Fruit fly (Drosophila melanogaster) whole organism, larva: ENCODE results near the gene CG9213.

Experiments used
- noc ChIP-seq: fragments of 200-800 bp; sonication (Bioruptor generic); optimal IDR thresholded peaks from 3 replicates; lab custom pipeline; 2019; ENCODE audit warnings: missing biosample characterization, mild to moderate bottlenecking, missing genetic modification characterization, moderate library complexity

Gene CG9213

DNA sequence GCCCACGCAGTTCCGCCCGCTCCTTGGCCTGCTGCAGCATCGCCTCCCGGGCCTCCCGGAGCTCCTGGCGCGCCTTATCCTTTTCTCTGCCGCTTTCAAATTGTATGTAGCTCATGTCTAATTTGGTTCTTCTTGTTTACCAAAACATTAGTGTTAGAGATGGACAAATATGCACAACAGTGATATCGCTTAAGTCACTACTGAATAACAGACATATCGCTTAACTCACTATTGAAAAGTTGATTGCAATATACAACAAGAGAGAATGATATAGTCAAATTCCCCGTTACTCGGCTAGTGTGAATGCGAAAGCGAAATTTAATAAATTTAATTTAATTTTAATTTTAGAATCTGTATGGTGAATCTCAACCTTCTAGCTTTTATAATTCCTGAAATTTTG is at the start of gene CG9213:
CG9213 (minus strand) TSS at position 152 of the 400 bp plus-strand sequence.
- TF ChIP-seq noc (tag; lab: Kevin White, UChicago), result no peak

DNA sequence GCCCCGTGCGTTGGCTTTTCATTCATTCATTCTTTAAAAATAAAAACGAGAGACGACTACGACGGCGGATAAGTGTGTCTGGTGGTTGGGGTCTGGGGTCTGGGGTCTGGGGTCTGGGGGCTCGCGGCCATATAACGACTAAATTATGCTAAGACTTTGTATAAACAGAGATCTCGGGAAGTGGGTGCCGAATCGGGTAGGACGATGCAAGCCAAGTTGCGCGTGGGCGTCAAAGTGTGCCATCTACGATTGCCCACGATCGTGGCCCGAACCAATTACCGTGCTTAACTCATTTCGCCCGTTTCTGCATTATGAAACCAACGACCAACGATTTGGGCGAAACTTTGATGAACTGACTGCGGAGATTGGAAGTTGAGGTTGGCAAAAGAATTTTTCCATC is 49.5 kb upstream of the CG9213 start:
- TF ChIP-seq noc (tag; lab: Kevin White, UChicago), result no peak

DNA sequence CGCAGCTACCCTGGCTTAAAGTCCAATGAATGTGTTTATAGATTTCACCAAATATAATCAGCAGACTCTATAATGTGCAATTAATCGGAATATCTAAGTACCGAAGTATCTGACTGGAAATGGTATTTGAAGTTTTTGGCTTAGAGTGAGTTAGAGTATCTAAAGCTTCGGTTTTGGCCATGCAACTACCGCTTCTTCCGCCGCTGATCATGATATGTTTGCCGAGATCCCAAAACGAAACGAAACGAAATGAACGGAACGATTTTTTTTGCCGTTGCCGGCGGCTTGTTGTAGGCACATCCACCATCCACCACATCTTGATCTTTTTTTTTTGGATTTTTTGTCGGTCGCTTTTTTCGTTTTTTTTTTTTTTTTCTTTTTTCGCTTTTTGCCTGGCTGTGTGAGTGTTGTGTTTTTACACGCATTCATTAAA is 48.7 kb upstream of the CG9213 start:
- peak; percentile 63 for TF ChIP-seq noc (tag; lab: Kevin White, UChicago)

DNA sequence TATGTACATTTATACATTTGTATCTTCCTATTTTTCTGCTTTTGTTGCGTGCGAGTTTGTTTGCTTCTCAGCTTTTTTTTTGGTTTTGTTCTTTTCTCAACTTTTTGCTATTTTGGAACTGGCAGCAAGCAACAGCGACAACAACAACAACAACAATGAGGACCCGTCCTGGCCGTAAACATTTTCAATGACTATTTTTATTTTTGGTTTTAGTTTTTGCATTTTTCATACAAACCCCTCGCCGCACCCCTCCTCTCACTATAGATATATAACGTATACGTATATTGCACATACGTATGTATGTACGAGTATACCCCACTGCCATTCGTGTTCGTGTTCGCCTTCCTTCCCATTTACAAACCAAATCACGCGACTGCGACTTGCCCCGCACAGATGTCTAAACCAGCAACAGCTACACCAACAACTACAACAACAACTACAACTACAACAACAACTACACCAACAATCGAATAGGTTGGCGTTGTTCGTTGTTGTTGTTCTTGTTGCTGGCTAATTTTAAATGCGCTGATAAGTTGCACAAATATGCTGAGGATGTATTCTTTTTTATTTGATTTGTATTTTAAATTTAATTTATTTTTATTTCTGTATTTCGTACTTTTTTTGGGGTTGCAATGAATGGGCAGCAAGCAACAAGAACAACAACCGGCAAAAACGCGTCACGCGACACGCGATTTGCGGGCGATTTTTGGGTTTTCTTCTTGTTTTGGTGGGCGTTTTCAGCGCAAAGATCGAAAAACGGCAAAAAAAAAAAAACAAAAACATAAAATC is 46.3 kb upstream of the CG9213 start:
- TF ChIP-seq noc (tag; lab: Kevin White, UChicago), result no peak

DNA sequence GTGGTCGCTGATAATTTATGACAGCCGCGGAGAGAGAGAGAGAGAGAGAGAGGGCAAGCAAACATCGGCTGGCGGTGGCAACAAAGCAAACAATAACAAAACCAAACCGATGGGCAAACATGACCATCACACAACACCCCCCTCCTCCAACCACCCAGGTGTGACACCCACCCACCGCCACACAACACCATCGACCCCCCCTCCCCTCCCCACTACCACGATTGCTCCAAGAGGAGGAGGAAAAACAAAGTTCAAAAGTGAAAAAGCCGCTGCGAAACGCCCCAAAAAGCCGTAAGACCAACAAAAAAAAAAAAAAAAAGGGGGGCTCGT is 45.3 kb upstream of the CG9213 start:
- no peak for TF ChIP-seq noc (tag; lab: Kevin White, UChicago)

DNA sequence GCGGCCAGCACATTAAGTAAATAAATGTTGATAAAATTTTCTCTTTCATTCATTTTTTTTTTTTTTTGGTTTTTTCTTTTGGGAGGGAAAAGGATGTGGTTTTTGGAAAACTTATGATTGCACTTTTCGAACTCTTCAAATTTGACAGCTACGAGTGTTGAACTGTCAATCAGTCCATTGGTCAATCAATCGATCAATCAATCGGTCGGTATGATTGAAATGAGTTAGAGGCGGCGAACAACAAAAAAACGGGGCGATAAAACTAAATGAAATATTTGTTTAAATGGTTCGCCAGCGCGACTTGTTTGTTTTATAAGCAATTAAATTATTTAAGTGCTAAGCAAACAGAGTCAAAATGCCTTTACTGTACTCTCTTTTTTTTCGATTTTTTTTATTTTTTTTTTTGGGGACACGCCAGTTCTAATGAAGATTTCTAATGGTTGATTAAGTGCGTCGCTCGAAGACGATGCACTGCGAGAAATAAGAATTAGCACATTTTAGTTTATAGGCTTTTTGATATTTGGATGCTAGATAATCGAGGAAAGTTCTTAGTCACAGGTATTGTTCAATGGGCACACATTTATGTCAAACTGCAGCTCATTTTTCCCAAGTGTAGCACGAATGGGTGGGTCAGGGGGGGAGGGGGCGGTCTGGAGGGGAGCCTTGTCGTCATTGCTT is 44.8 kb upstream of the CG9213 start:
- TF ChIP-seq noc (tag; lab: Kevin White, UChicago), result peak; percentile 70

DNA sequence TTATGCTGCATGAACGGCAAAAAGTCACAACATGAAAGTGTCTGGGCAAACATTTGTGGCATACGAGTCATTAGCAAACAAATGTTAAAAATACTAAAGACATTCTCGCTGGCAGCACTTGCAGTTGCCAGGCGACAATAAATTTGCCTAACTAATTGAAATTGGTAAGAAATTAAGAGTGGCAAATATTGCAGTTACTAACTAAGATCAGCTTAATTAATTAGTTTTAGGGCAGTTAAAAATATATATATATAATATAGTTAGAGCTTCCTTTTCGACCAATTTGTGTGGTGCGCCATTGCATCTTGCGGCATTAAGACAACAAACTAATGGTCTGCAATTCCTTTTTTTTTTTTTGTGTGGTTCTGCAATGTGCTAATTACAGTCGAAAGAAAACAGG is 43.6 kb upstream of the CG9213 start:
- TF ChIP-seq noc (tag; lab: Kevin White, UChicago), result no peak

DNA sequence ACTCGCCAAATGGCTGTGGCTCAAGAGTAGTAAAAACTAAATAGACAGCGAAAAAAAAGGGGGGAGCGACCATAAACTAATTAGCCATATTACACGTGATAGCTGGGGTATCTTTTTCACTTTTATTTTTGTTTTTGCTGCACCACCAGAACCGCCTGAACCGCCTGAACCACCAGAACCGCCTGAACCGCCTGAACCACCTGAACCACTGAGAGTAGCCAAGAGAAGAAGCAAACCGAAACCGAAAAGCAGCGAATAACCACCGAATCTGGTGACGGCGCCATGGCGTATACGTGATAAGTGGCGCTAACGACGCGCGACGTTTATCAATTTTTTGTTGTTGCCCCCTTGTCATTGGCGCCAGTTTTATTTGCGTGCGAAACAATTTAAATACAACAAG is 42.2 kb upstream of the CG9213 start:
- TF ChIP-seq noc (tag; lab: Kevin White, UChicago), result no peak

DNA sequence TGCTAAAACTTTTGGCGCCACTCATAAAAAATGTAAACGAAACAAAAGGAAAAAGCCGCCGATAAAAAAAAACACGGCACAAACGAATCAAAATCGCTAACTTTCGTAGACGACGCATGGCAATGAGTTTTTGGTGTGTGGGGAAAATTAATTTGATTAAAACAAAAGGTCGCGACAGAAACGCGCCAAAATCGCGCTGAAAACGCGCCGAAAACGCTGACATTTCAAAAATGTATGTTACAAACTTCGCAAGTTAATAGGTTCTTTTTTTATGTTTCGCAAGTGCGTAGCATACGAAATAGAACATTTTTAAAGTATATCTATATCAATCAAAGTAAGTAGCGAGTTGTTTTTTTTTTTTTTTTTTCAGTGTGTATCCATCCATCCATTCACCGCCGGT is 41.7 kb upstream of the CG9213 start:
- no peak for TF ChIP-seq noc (tag; lab: Kevin White, UChicago)

DNA sequence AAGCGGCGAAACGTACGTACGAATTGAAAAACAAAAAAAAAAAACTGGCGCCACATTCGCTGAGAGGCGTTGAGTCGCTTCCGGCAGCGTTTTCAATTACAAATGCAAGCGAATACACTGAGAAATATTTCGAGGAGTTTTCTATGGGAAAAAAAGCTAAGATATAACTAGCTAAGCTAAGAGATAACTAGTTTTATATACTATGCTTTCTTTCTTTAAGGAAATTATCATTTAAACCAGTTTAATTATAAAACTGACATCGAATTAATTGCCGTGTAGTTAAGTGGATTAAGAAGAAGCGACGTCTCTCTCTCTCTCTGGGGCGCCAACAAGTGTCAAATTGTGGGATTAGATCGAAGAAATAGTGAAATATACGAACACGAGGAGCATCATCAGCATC is 41.1 kb upstream of the CG9213 start:
- TF ChIP-seq noc (tag; lab: Kevin White, UChicago), result peak; percentile 66

DNA sequence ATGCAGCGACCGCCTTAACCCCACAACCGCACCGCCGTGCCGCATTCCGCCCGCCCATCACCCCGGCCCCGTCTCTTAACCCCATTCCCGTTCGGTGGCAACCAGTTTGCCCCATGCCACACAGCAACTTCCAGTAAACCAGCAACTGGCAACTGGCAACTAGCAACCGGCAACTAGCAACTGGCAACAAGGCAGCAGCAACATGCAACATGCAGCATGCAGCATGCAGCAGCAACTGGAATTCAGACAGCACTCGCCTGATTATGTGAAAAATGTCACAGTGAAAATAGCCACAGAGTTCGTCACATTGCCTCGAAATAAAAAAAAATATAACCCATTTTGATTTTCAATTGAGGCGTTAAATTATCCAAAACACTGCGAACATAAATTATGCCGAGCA is 37.5 kb upstream of the CG9213 start:
- no peak for TF ChIP-seq noc (tag; lab: Kevin White, UChicago)

DNA sequence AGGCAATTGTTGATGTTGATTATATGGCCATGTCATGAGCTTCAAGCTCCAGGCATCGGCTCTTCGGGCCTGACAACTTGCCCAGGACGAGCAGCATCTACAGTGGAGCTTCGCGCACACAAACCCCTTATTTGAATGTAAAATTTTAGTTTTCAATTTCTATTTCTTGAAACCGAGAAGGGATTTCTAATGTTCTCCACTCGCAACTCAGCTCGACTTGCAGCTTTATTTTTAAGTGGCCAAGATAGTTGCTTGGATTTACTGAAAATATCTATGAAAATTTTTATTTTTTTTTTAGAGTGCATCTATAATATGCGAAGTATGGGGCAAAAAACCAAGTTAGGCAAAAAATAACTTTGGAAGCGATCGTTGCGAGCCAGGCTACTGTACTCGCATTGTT is 36.6 kb upstream of the CG9213 start:
- no peak for TF ChIP-seq noc (tag; lab: Kevin White, UChicago)

DNA sequence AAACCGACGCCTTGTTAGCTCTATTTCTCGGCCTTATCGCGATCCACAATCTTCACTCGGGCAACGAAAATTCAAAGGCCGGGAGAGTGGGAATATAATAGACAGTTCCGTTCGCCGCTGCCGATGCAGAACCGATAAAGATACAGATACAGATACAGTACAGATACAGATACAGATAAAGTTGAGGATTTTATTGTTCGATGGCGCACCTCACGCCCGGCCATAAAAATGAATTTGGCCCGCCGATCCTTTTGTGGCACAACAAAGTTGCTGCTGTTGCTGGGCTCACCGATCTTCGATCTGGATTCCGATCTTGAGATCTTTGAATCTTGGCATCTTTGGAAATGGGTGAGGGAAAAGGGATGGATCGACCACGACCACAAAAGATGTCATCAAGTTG is 35.8 kb upstream of the CG9213 start:
- TF ChIP-seq noc (tag; lab: Kevin White, UChicago), result no peak

DNA sequence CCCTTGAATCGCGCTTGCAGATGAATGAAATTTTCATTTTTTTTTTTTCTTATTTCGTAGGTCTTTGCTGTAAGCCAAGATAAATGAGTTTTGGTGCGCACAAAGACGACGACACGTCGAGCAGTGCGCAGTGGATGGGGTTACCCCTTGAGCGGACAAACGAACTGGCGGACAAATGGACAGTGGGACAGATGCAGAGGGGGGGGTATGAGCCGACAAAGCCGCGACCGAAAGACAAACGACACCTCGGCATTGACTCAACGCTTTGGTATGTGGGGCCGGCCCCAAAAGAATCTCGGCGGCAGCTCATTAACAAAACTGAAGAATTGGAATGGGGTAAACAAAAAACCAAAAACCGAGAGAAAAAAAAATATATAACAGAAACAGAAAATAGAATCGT is 35.0 kb upstream of the CG9213 start:
- no peak for TF ChIP-seq noc (tag; lab: Kevin White, UChicago)

DNA sequence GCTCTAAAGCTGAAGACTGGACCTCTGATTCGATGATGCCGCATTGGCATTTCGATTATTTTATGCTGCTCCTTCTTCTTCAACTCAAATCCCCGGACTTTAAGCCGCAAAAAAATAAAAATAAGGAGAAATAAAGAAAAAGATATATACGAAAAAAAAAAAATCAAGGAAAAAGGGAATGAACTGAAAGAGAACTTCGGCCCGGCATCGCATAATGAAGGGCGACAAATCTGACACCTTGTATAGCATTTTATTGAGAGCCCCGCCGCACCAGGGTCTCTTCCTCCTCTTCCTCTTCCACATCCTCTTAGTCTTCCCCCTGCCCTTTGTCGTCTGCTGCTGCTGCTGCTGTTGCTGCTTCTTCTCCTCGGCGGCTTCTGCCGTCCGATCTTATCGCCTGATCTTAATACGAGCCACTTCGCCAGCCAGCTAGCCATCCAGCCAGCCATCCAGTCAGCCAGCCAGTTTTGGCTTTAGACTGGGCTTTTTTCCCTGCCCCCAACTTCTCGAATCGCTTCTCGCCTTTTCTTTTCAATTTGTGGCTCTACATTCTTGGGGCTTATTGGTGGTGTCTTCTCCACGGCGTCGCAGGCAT is 34.5 kb upstream of the CG9213 start:
- TF ChIP-seq noc (tag; lab: Kevin White, UChicago), result no peak

DNA sequence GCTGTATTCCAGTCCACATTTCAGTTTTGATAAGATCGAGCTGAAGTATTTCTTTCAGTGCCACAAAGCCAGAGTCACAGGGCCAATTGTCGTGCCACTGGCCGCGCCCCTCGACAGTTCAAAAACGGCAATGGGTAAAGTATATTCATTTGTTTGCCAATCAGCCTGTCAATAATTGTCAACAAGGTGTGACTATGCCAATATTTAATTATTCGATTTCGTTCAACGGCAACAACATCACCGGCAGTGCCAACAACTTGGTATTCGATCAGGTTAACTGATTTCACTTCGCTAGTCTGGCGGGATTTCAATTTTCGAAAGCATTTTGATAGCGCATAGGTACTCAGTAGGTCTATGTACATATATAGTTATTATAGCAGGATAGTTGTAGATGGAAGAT is 28.1 kb upstream of the CG9213 start:
- no peak for TF ChIP-seq noc (tag; lab: Kevin White, UChicago)

DNA sequence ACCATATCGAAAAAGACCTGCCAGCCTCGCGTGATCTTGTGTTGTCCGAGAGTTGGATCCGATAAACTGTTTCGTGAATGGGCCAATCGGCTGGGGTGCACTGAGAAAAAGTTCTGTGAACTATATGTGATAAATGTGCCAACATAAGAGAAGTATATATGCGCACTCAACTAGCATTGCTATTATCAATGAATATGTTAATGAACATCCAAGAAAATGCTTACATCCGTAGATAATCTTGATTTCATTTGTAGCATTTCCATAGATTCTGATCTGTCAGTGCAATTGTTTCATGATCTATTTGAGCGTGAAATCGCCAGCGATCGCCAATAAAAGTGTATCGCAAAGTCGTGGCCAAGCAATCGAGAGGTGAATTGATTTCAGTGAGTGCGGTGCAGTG is 26.9 kb upstream of the CG9213 start:
- no peak for TF ChIP-seq noc (tag; lab: Kevin White, UChicago)
